Worm (Caenorhabditis elegans) whole organism, L3 larva: ENCODE results near the gene D2096.6.

Source experiments
- aly-2 ChIP-seq: fragments of 150-350 bp; optimal IDR thresholded peaks from 2 replicates; lab custom pipeline; 2014; ENCODE audit warnings: missing biosample characterization, missing genetic modification characterization
- ama-1 ChIP-seq: fragments of 150-350 bp; optimal IDR thresholded peaks from 2 replicates; lab custom pipeline; 2018
- egl-27 ChIP-seq: sonication (generic microtip); optimal IDR thresholded peaks from 4 replicates; lab custom pipeline; 2017; ENCODE audit warnings: missing biosample characterization, missing genetic modification reagents, missing genetic modification characterization
- fkh-2 ChIP-seq: fragments of 150-350 bp; optimal IDR thresholded peaks from 2 replicates; lab custom pipeline; 2014; ENCODE audit warnings: missing biosample characterization, missing genetic modification reagents, missing genetic modification characterization
- lin-39 ChIP-seq: fragments of 150-350 bp; optimal IDR thresholded peaks from 2 replicates; lab custom pipeline; 2018; ENCODE audit warnings: missing biosample characterization, missing genetic modification reagents, missing genetic modification characterization
- nhr-11 ChIP-seq: fragments of 150-350 bp; optimal IDR thresholded peaks from 2 replicates; lab custom pipeline; 2014; ENCODE audit warnings: missing biosample characterization, missing genetic modification characterization
- unc-39 ChIP-seq: sonication (generic microtip); optimal IDR thresholded peaks from 4 replicates; lab custom pipeline; 2017; ENCODE audit warnings: missing biosample characterization, missing genetic modification characterization
- zag-1 ChIP-seq: fragments of 150-350 bp; optimal IDR thresholded peaks from 2 replicates; lab custom pipeline; 2014; ENCODE audit warnings: missing biosample characterization, missing genetic modification characterization

DNA sequence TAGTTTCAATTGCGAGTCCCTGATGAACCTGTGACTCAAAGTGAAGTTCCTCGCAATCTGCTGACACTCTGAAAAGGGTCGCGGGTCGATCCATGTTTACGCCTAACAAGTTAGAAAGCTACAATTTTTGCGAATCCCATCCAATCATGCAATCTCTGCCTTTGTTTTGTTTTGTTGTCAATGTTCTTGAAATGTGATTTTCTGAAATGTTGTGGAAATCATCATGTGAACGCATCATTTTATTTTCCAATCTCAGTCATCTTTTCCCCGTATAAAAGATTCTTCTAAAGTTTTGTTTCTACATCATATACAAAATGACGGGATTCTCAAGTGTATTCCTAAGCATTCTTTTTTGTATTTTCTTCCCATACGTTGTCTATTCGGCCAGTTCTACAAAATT is 21.0 kb downstream of the D2096.6 start, which contains the start of gene F17E9.4:
- TF ChIP-seq nhr-11 (tag; lab: Kevin White, UChicago) = no peak
- no peak for TF ChIP-seq zag-1 (tag; lab: Kevin White, UChicago)
- TF ChIP-seq egl-27 = no peak
- no peak for TF ChIP-seq unc-39 (tag; lab: Kevin White, UChicago)
- TF ChIP-seq ama-1 (lab: Kevin White, UChicago) = no peak
- no peak for TF ChIP-seq fkh-2
- TF ChIP-seq aly-2 (tag; lab: Kevin White, UChicago) = no peak
- TF ChIP-seq lin-39 (tag; lab: Kevin White, UChicago) = no peak
